Worm (Caenorhabditis elegans): ENCODE data around the gene exl-1.
A peak's percentile ranks its signal among the peaks of the same experiment; 100 is the strongest.

exl-1 gene

ce11 chrII:14404266-14404665, 9.0 kb downstream of the exl-1 start:
- TF ChIP-seq nhr-76 (tag; optimal IDR thresholded peaks at IDR 0.05) = no peak
- TF ChIP-seq lin-13 (tag; optimal IDR thresholded peaks at IDR 0.05) = no peak
- TF ChIP-seq zip-8 (tag; optimal IDR thresholded peaks at IDR 0.05) = no peak
- no peak for TF ChIP-seq mep-1 (tag; optimal IDR thresholded peaks at IDR 0.05)
- no peak for TF ChIP-seq ces-1 (GFP tag; optimal IDR thresholded peaks at IDR 0.05)
- TF ChIP-seq nhr-2 (tag; optimal IDR thresholded peaks at IDR 0.05) = no peak
- TF ChIP-seq lsy-2 (tag; optimal IDR thresholded peaks at IDR 0.05) = no peak
- TF ChIP-seq ham-2 (GFP tag; optimal IDR thresholded peaks at IDR 0.05) = no peak
- TF ChIP-seq elt-1 (tag; optimal IDR thresholded peaks at IDR 0.05; ENCODE audit: borderline replicate concordance, insufficient read depth) = no peak
- peak; percentile 18 for TF ChIP-seq hlh-1 (tag; optimal IDR thresholded peaks at IDR 0.05)
- no peak for TF ChIP-seq drap-1 (GFP tag; optimal IDR thresholded peaks at IDR 0.05)
- no peak for TF ChIP-seq ztf-11 (tag; optimal IDR thresholded peaks at IDR 0.05)
- TF ChIP-seq pha-4 (tag; optimal IDR thresholded peaks at IDR 0.05) = peak; percentile 31
- no peak for TF ChIP-seq unc-120 (tag; optimal IDR thresholded peaks at IDR 0.05; ENCODE audit: poor library complexity, severe bottlenecking)

- no peak for TF ChIP-seq M03D4.4 (tag; optimal IDR thresholded peaks at IDR 0.05)
- no peak for TF ChIP-seq drap-1 (GFP tag; optimal IDR thresholded peaks at IDR 0.05)
- no peak for TF ChIP-seq unc-120 (tag; optimal IDR thresholded peaks at IDR 0.05; ENCODE audit: poor library complexity, severe bottlenecking)
- TF ChIP-seq nhr-76 (tag; optimal IDR thresholded peaks at IDR 0.05) = no peak
- no peak for TF ChIP-seq ham-2 (GFP tag; optimal IDR thresholded peaks at IDR 0.05)
- no peak for TF ChIP-seq nhr-237 (tag; optimal IDR thresholded peaks at IDR 0.05)
- TF ChIP-seq lin-32 (GFP tag; optimal IDR thresholded peaks at IDR 0.05) = no peak
- no peak for TF ChIP-seq mab-5 (tag; optimal IDR thresholded peaks at IDR 0.05)
- TF ChIP-seq unc-62 (GFP tag; optimal IDR thresholded peaks at IDR 0.05) = no peak
Measured at ce11 chrII:14401098-14401497, 12.2 kb downstream of the exl-1 start.

ce11 chrII:14399595-14399994, 13.7 kb downstream of the exl-1 start:
- peak; percentile 2 for TF ChIP-seq M03D4.4 (tag; optimal IDR thresholded peaks at IDR 0.05)
- TF ChIP-seq nhr-2 (tag; optimal IDR thresholded peaks at IDR 0.05) = peak; percentile 12
- TF ChIP-seq pha-4 (tag; optimal IDR thresholded peaks at IDR 0.05) = peak; percentile 95
- TF ChIP-seq lin-32 (GFP tag; optimal IDR thresholded peaks at IDR 0.05) = no peak
- TF ChIP-seq lin-13 (tag; optimal IDR thresholded peaks at IDR 0.05) = peak; percentile 82
- peak; percentile 82 for TF ChIP-seq mep-1 (tag; optimal IDR thresholded peaks at IDR 0.05)
- peak; percentile 64 for TF ChIP-seq ceh-39 (tag; optimal IDR thresholded peaks at IDR 0.05)
- TF ChIP-seq nhr-12 (tag; optimal IDR thresholded peaks at IDR 0.05) = no peak
- peak; percentile 85 for TF ChIP-seq nhr-237 (tag; optimal IDR thresholded peaks at IDR 0.05)
- TF ChIP-seq sptf-1 (tag; optimal IDR thresholded peaks at IDR 0.05) = peak; percentile 18
- no peak for TF ChIP-seq mls-2 (tag; optimal IDR thresholded peaks at IDR 0.05)
- TF ChIP-seq lsy-2 (tag; optimal IDR thresholded peaks at IDR 0.05) = peak; percentile 69
- TF ChIP-seq snpc-4 (tag; optimal IDR thresholded peaks at IDR 0.05) = no peak
- TF ChIP-seq ces-1 (GFP tag; optimal IDR thresholded peaks at IDR 0.05) = peak; percentile 91
- TF ChIP-seq unc-120 (tag; optimal IDR thresholded peaks at IDR 0.05; ENCODE audit: poor library complexity, severe bottlenecking) = peak; percentile 32
- peak; percentile 52 for TF ChIP-seq ham-2 (GFP tag; optimal IDR thresholded peaks at IDR 0.05)
- no peak for TF ChIP-seq zip-8 (tag; optimal IDR thresholded peaks at IDR 0.05)
- TF ChIP-seq elt-3 (tag; optimal IDR thresholded peaks at IDR 0.05) = no peak
- TF ChIP-seq hlh-1 (tag; optimal IDR thresholded peaks at IDR 0.05) = peak; percentile 54
- TF ChIP-seq ceh-83 (GFP tag; optimal IDR thresholded peaks at IDR 0.05) = peak; percentile 26
- TF ChIP-seq sem-2 (GFP tag; optimal IDR thresholded peaks at IDR 0.05) = no peak
- TF ChIP-seq flh-1 (GFP tag; optimal IDR thresholded peaks at IDR 0.05) = no peak
- no peak for TF ChIP-seq tbx-8 (GFP tag; optimal IDR thresholded peaks at IDR 0.05)
- peak; percentile 25 for TF ChIP-seq ceh-43 (GFP tag; optimal IDR thresholded peaks at IDR 0.05)
- no peak for TF ChIP-seq nhr-76 (tag; optimal IDR thresholded peaks at IDR 0.05)
- TF ChIP-seq blmp-1 (tag; optimal IDR thresholded peaks at IDR 0.05) = no peak

- TF ChIP-seq nhr-2 (tag; optimal IDR thresholded peaks at IDR 0.05) (no peak), mls-2 (tag; optimal IDR thresholded peaks at IDR 0.05) (no peak), nhr-237 (tag; optimal IDR thresholded peaks at IDR 0.05) (no peak), mab-5 (tag; optimal IDR thresholded peaks at IDR 0.05) (no peak), ceh-43 (GFP tag; optimal IDR thresholded peaks at IDR 0.05) (no peak), ham-2 (GFP tag; optimal IDR thresholded peaks at IDR 0.05) (no peak), M03D4.4 (tag; optimal IDR thresholded peaks at IDR 0.05) (no peak), ces-1 (GFP tag; optimal IDR thresholded peaks at IDR 0.05) (no peak), ztf-11 (tag; optimal IDR thresholded peaks at IDR 0.05) (no peak), lin-32 (GFP tag; optimal IDR thresholded peaks at IDR 0.05) (no peak), ceh-39 (tag; optimal IDR thresholded peaks at IDR 0.05) (no peak), unc-39 (tag; optimal IDR thresholded peaks at IDR 0.05) (no peak), blmp-1 (tag; optimal IDR thresholded peaks at IDR 0.05) (no peak), lin-13 (tag; optimal IDR thresholded peaks at IDR 0.05) (no peak)
Measured at ce11 chrII:14393766-14394165, 19.5 kb downstream of the exl-1 start.

Data from whole organism, mixed stage, embryonic.